Fruit fly (Drosophila melanogaster) whole organism, embryonic: ENCODE measurements around the gene SecCl.

Experiments
- B-H1 ChIP-seq: fragments of 200-800 bp; sonication (Bioruptor generic); IDR thresholded peaks from 3 replicates; pipeline ENCODE4 v1.3.6; 2022; ENCODE audit warnings: missing biosample characterization, missing genetic modification characterization
- CG10366 ChIP-seq: fragments of 200-800 bp; sonication (Bioruptor generic); IDR thresholded peaks from 2 replicates; pipeline ENCODE4 v1.3.6; 2022; ENCODE audit warnings: missing biosample characterization, missing genetic modification characterization
- CG10543 ChIP-seq: fragments of 200-800 bp; sonication (Bioruptor generic); optimal IDR thresholded peaks from 3 replicates; lab custom pipeline; 2017; ENCODE audit warnings: missing biosample characterization, mild to moderate bottlenecking, missing genetic modification characterization, moderate library complexity
- CG10959 ChIP-seq: fragments of 200-800 bp; sonication (Bioruptor generic); IDR thresholded peaks from 2 replicates; pipeline ENCODE4 v1.3.6; 2022; ENCODE audit warnings: missing biosample characterization, missing genetic modification characterization
- CG10979 ChIP-seq: fragments of 200-800 bp; sonication (Bioruptor generic); optimal IDR thresholded peaks from 2 replicates; lab custom pipeline; 2018; ENCODE audit warnings: missing biosample characterization, mild to moderate bottlenecking, missing genetic modification characterization, moderate library complexity
- CG12299 ChIP-seq: fragments of 200-800 bp; sonication (Bioruptor generic); optimal IDR thresholded peaks from 2 replicates; lab custom pipeline; 2018; ENCODE audit warnings: missing biosample characterization, mild to moderate bottlenecking, missing genetic modification characterization
- CG12391 ChIP-seq: fragments of 200-800 bp; sonication (Bioruptor generic); optimal IDR thresholded peaks from 3 replicates; lab custom pipeline; 2018; ENCODE audit warnings: missing biosample characterization, mild to moderate bottlenecking, missing genetic modification characterization, moderate library complexity
- CG12769 ChIP-seq: fragments of 200-800 bp; sonication (Bioruptor generic); optimal IDR thresholded peaks from 2 replicates; lab custom pipeline; 2019; ENCODE audit warnings: missing biosample characterization, mild to moderate bottlenecking, missing genetic modification characterization, moderate library complexity
- CG1529 ChIP-seq: fragments of 200-800 bp; sonication (Bioruptor generic); optimal IDR thresholded peaks from 3 replicates; lab custom pipeline; 2018; ENCODE audit warnings: missing biosample characterization, missing genetic modification characterization
- CG16779 ChIP-seq: fragments of 200-800 bp; sonication (Bioruptor generic); IDR thresholded peaks from 2 replicates; pipeline ENCODE4 v1.3.6; 2022; ENCODE audit warnings: missing biosample characterization, missing genetic modification characterization
- CG17385 ChIP-seq: fragments of 200-800 bp; sonication (Bioruptor generic); optimal IDR thresholded peaks from 3 replicates; lab custom pipeline; 2018; ENCODE audit warnings: missing biosample characterization, mild to moderate bottlenecking, missing genetic modification characterization
- CG1832 ChIP-seq: fragments of 200-800 bp; sonication (Bioruptor generic); optimal IDR thresholded peaks from 2 replicates; lab custom pipeline; 2017; ENCODE audit warnings: missing biosample characterization, mild to moderate bottlenecking, missing genetic modification characterization, inconsistent platforms
- CG2678 ChIP-seq: fragments of 200-800 bp; sonication (Bioruptor generic); optimal IDR thresholded peaks from 3 replicates; lab custom pipeline; 2019; ENCODE audit warnings: missing biosample characterization, mild to moderate bottlenecking, missing genetic modification characterization, moderate library complexity
- CG42726 ChIP-seq: fragments of 200-800 bp; sonication (Bioruptor generic); IDR thresholded peaks from 2 replicates; pipeline ENCODE4 v1.3.6; 2022; ENCODE audit warnings: missing biosample characterization, missing genetic modification characterization; ENCODE audit not compliant: partially characterized antibody
- CG4854 ChIP-seq: fragments of 200-800 bp; sonication (Bioruptor generic); optimal IDR thresholded peaks from 2 replicates; lab custom pipeline; 2016; ENCODE audit warnings: missing biosample characterization, missing genetic modification characterization, inconsistent platforms
- CG5180 ChIP-seq: fragments of 200-800 bp; sonication (Bioruptor generic); optimal IDR thresholded peaks from 3 replicates; lab custom pipeline; 2017; ENCODE audit warnings: missing biosample characterization, missing genetic modification characterization, mild to moderate bottlenecking, moderate library complexity, missing genetic modification reagents
- CG6654 ChIP-seq: fragments of 200-800 bp; sonication (Bioruptor generic); optimal IDR thresholded peaks from 2 replicates; lab custom pipeline; 2017; ENCODE audit warnings: missing biosample characterization, mild to moderate bottlenecking, missing genetic modification characterization
- CG7839 ChIP-seq: fragments of 200-800 bp; sonication (Bioruptor generic); optimal IDR thresholded peaks from 3 replicates; lab custom pipeline; 2018; ENCODE audit warnings: missing biosample characterization, mild to moderate bottlenecking, missing genetic modification characterization, moderate library complexity
- CG8290 ChIP-seq, 3 experiments: fragments of 200-800 bp; sonication (Bioruptor generic); optimal IDR thresholded peaks; 2 replicates each; lab custom pipeline; 2016 to 2019; ENCODE audit warnings: missing biosample characterization in 3 of 3, missing genetic modification characterization in 3 of 3, mild to moderate bottlenecking in 2 of 3, moderate library complexity in 1 of 3
- CG8388 ChIP-seq: fragments of 200-800 bp; sonication (Bioruptor generic); optimal IDR thresholded peaks from 2 replicates; lab custom pipeline; 2019; ENCODE audit warnings: missing biosample characterization, mild to moderate bottlenecking, missing genetic modification characterization, moderate library complexity
- CG9797 ChIP-seq: fragments of 200-800 bp; sonication (Bioruptor generic); optimal IDR thresholded peaks from 3 replicates; lab custom pipeline; 2018; ENCODE audit warnings: missing biosample characterization, mild to moderate bottlenecking, missing genetic modification characterization
- CG9817 ChIP-seq: fragments of 200-800 bp; sonication (Bioruptor generic); optimal IDR thresholded peaks from 2 replicates; lab custom pipeline; 2018; ENCODE audit warnings: missing biosample characterization, mild to moderate bottlenecking, missing genetic modification characterization, moderate library complexity
- Drgx ChIP-seq: fragments of 200-800 bp; sonication (Bioruptor generic); IDR thresholded peaks from 2 replicates; pipeline ENCODE4 v1.3.6; 2022; ENCODE audit warnings: missing biosample characterization, missing genetic modification characterization
- Hmr ChIP-seq: fragments of 200-800 bp; sonication (Bioruptor generic); optimal IDR thresholded peaks from 3 replicates; lab custom pipeline; 2017; ENCODE audit warnings: mild to moderate bottlenecking, missing biosample characterization, missing genetic modification reagents, missing genetic modification characterization
- Hr78 ChIP-seq, 2 experiments: fragments of 200-800 bp in 1 of 2; fragments of >200 bp in 1 of 2; sonication (Bioruptor generic) in 1 of 2; optimal IDR thresholded peaks; 2 replicates each; lab custom pipeline; 2017 to 2019; ENCODE audit warnings: missing biosample characterization in 2 of 2, missing genetic modification characterization in 2 of 2, mild to moderate bottlenecking in 1 of 2, moderate library complexity in 1 of 2
- Mad ChIP-seq: fragments of 200-800 bp; sonication (Bioruptor generic); optimal IDR thresholded peaks from 2 replicates; lab custom pipeline; 2016; ENCODE audit warnings: missing biosample characterization, missing genetic modification characterization
- Med ChIP-seq: fragments of 200-800 bp; sonication (Bioruptor generic); peaks from one replicate; lab custom pipeline; 2016; ENCODE audit warnings: missing biosample characterization, missing genetic modification characterization, mild to moderate bottlenecking, inconsistent platforms, moderate library complexity
- Pdp1 ChIP-seq, 2 experiments: fragments of 200-800 bp; sonication (Bioruptor generic); optimal IDR thresholded peaks; 3 replicates each; lab custom pipeline; 2016; ENCODE audit warnings: missing biosample characterization in 2 of 2, missing genetic modification characterization in 2 of 2, mild to moderate bottlenecking in 1 of 2, moderate library complexity in 1 of 2
- Sry-δ ChIP-seq: fragments of 200-800 bp; sonication (Bioruptor generic); optimal IDR thresholded peaks from 2 replicates; lab custom pipeline; 2016; ENCODE audit warnings: missing biosample characterization, missing genetic modification characterization
- ac ChIP-seq: fragments of 200-800 bp; sonication (Bioruptor generic); optimal IDR thresholded peaks from 3 replicates; lab custom pipeline; 2017; ENCODE audit warnings: missing biosample characterization, mild to moderate bottlenecking, missing genetic modification characterization
- ato ChIP-seq: fragments of 200-800 bp; sonication (Bioruptor generic); IDR thresholded peaks from 2 replicates; pipeline ENCODE4 v1.3.6; 2022; ENCODE audit warnings: missing biosample characterization, missing genetic modification characterization; ENCODE audit not compliant: partially characterized antibody
- corto ChIP-seq: fragments of 200-800 bp; sonication (Bioruptor generic); optimal IDR thresholded peaks from 2 replicates; lab custom pipeline; 2016; ENCODE audit warnings: missing biosample characterization, mild to moderate bottlenecking, missing genetic modification characterization, moderate library complexity
- crol ChIP-seq: fragments of 200-800 bp; sonication (Bioruptor generic); IDR thresholded peaks from 2 replicates; pipeline ENCODE4 v1.3.6; 2022; ENCODE audit warnings: missing biosample characterization, missing genetic modification characterization
- disco-r ChIP-seq: fragments of 200-800 bp; sonication (Bioruptor generic); optimal IDR thresholded peaks from 2 replicates; lab custom pipeline; 2016; ENCODE audit warnings: missing biosample characterization, missing genetic modification characterization
- eve ChIP-seq, 2 experiments: fragments of >200 bp; optimal IDR thresholded peaks; 2 replicates each; lab custom pipeline; 2017; ENCODE audit warnings: missing biosample characterization in 2 of 2, missing genetic modification characterization in 2 of 2
- gem ChIP-seq: fragments of 200-800 bp; sonication (Bioruptor generic); optimal IDR thresholded peaks from 2 replicates; lab custom pipeline; 2019; ENCODE audit warnings: missing biosample characterization, mild to moderate bottlenecking, missing genetic modification characterization, moderate library complexity
- her ChIP-seq: fragments of 200-800 bp; sonication (Bioruptor generic); optimal IDR thresholded peaks from 2 replicates; lab custom pipeline; 2016; ENCODE audit warnings: missing biosample characterization, missing genetic modification characterization
- ind ChIP-seq: fragments of 200-800 bp; sonication (Bioruptor generic); optimal IDR thresholded peaks from 3 replicates; lab custom pipeline; 2016; ENCODE audit warnings: missing biosample characterization, missing genetic modification characterization
- kni ChIP-seq: fragments of 200-800 bp; sonication (Bioruptor generic); optimal IDR thresholded peaks from 3 replicates; lab custom pipeline; 2017; ENCODE audit warnings: mild to moderate bottlenecking, missing biosample characterization, missing genetic modification reagents, missing genetic modification characterization
- pb ChIP-seq: fragments of 200-800 bp; sonication (Bioruptor generic); optimal IDR thresholded peaks from 3 replicates; lab custom pipeline; 2016; ENCODE audit warnings: missing biosample characterization, missing genetic modification characterization
- sd ChIP-seq: fragments of 200-800 bp; sonication (Bioruptor generic); optimal IDR thresholded peaks from 3 replicates; lab custom pipeline; 2018; ENCODE audit warnings: missing biosample characterization, mild to moderate bottlenecking, missing genetic modification characterization, moderate library complexity
- sob ChIP-seq: fragments of 200-800 bp; sonication (Bioruptor generic); IDR thresholded peaks from 2 replicates; pipeline ENCODE4 v1.3.6; 2022; ENCODE audit warnings: missing biosample characterization, missing genetic modification characterization
- trem ChIP-seq: fragments of 200-800 bp; optimal IDR thresholded peaks from 3 replicates; lab custom pipeline; 2019; ENCODE audit warnings: missing biosample characterization, mild to moderate bottlenecking, missing genetic modification characterization, moderate library complexity
- ttk ChIP-seq: fragments of 200-800 bp; sonication (Bioruptor generic); IDR thresholded peaks from 2 replicates; pipeline ENCODE4 v2.1.2; 2022; ENCODE audit warnings: missing biosample characterization, missing genetic modification characterization
- tup ChIP-seq: fragments of 200-800 bp; sonication (Bioruptor generic); optimal IDR thresholded peaks from 2 replicates; lab custom pipeline; 2016; ENCODE audit warnings: missing biosample characterization, mild to moderate bottlenecking, missing genetic modification characterization, moderate library complexity
- vvl ChIP-seq: fragments of 200-800 bp; sonication (Bioruptor generic); IDR thresholded peaks from 2 replicates; pipeline ENCODE4 v1.3.6; 2022; ENCODE audit warnings: missing biosample characterization, missing genetic modification characterization
- wdn ChIP-seq: fragments of 200-800 bp; sonication (Bioruptor generic); IDR thresholded peaks from 2 replicates; pipeline ENCODE4 v1.3.6; 2022; ENCODE audit warnings: missing biosample characterization, missing genetic modification characterization
- zen ChIP-seq: fragments of 200-800 bp; sonication (Bioruptor generic); optimal IDR thresholded peaks from 3 replicates; lab custom pipeline; 2018; ENCODE audit warnings: missing biosample characterization, mild to moderate bottlenecking, missing genetic modification characterization, moderate library complexity
- zf30C ChIP-seq: fragments of 200-800 bp; sonication (Bioruptor generic); optimal IDR thresholded peaks from 3 replicates; lab custom pipeline; 2018; ENCODE audit warnings: missing biosample characterization, mild to moderate bottlenecking, missing genetic modification characterization

Gene SecCl

DNA sequence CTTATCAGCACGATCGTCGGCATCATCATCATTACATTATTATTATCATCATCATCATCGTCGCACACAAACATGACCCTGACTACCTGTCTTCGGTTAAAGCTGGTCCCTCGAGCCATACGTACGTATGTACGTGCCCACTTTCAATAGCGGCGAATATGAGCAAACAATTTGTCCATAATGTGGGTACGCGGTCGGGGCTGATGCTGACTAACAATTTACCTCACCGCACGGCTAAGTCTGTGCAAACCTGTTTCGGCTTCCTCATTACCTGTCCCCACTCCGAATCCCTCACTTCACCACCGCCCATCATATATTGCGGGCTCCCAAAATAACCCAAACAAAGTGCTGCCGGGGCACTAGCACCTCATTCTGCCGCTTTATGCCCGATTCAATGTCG, 39.5 kb upstream of the SecCl start (continued):
- TF ChIP-seq B-H1 (GFP tag; lab: Robert Waterston, UW): no peak
- no peak for TF ChIP-seq CG10959
- TF ChIP-seq kni (GFP tag; lab: Kevin White, UChicago): peak; percentile 15
- peak in 1 of 2 experiments; percentile 4 for TF ChIP-seq Pdp1 (GFP tag; optimal IDR thresholded peaks at IDR 0.05; lab: Kevin White, UChicago)
- TF ChIP-seq Mad (GFP tag; lab: Kevin White, UChicago): no peak
- TF ChIP-seq vvl: peak; percentile 13; the same call in 1 of the 2 replicates
- no peak for TF ChIP-seq CG12299 (tag; lab: Kevin White, UChicago)
- TF ChIP-seq CG10979 (tag; lab: Kevin White, UChicago): no peak
- peak; percentile 81 for TF ChIP-seq crol (GFP tag; lab: Robert Waterston, UW)
- TF ChIP-seq pb: no peak
- 0 out of 2 replicates have a peak, but pooled peaks have one; percentile 9 for TF ChIP-seq CG16779 (GFP tag; lab: Robert Waterston, UW)
- TF ChIP-seq sd: peak; percentile 61
- no peak for TF ChIP-seq Hmr (GFP tag; lab: Kevin White, UChicago)
- peak; percentile 48 for TF ChIP-seq Med (GFP tag; lab: Kevin White, UChicago)
- no peak for TF ChIP-seq zf30C (GFP tag; lab: Kevin White, UChicago)
- TF ChIP-seq Drgx: no peak
- TF ChIP-seq CG6654 (GFP tag; lab: Kevin White, UChicago): no peak
- TF ChIP-seq Hr78 (GFP tag; optimal IDR thresholded peaks at IDR 0.05; lab: Kevin White, UChicago): peak in 1 of 2 experiments; percentile 75
- TF ChIP-seq CG8290 (GFP tag; optimal IDR thresholded peaks at IDR 0.05; lab: Kevin White, UChicago): no peak
- TF ChIP-seq CG8290 (tag; optimal IDR thresholded peaks at IDR 0.05; lab: Kevin White, UChicago): peak in 1 of 2 experiments; percentile 70
- TF ChIP-seq CG12769: peak; percentile 95
- no peak for TF ChIP-seq Sry-δ

DNA sequence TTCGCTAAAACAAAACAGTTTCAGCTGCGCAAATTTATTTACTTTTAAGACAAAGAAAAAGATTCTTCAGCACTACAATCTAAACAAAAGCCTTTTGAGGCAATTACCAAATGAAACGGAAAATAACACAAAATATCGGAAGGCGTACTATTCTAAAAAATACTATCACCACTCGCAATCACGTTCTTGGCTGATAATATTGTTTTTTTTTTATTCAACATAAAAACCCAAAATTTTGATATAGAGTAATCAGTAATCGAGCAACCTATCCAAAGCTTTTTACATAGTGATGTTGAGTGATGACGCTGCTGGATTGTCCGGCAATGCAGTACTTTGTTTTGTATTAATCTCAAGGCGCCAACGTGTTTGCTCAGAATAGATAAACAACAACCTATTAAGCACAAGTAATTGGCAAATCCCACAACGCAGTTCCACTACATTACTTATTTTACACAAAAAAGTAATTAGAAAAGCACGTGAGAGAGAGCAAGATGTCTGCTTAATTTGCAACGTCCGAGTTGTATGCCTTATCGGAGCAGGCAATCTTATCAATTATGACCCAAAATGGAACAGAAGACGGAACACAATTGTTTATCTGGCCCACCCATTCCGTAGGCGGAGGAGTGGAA, 38.9 kb upstream of the SecCl start:
- TF ChIP-seq her (GFP tag; lab: Kevin White, UChicago) (no peak), eve (GFP tag; optimal IDR thresholded peaks at IDR 0.05; lab: Kevin White, UChicago) (no peak), CG8388 (no peak), wdn (no peak), CG1529 (GFP tag; lab: Kevin White, UChicago) (no peak), CG9797 (GFP tag; lab: Kevin White, UChicago) (no peak), sob (GFP tag; lab: Robert Waterston, UW) (no peak), CG7839 (tag; lab: Kevin White, UChicago) (peak; percentile 21), zen (tag; lab: Kevin White, UChicago) (no peak), CG17385 (GFP tag; lab: Kevin White, UChicago) (peak; percentile 1), CG12391 (tag; lab: Kevin White, UChicago) (no peak), CG10543 (GFP tag; lab: Kevin White, UChicago) (no peak), CG10366 (no peak), CG1832 (GFP tag; lab: Kevin White, UChicago) (no peak), ttk (GFP tag; lab: Robert Waterston, UW) (no peak), trem (tag; lab: Kevin White, UChicago) (no peak), ato (GFP tag; lab: Robert Waterston, UW) (no peak), CG5180 (no peak), disco-r (no peak), CG2678 (tag; lab: Kevin White, UChicago) (peak; percentile 15), ind (GFP tag; lab: Kevin White, UChicago) (no peak), tup (GFP tag; lab: Kevin White, UChicago) (no peak), Hmr (GFP tag; lab: Kevin White, UChicago) (peak; percentile 49), CG4854 (GFP tag; lab: Kevin White, UChicago) (no peak), CG42726 (GFP tag; lab: Robert Waterston, UW) (no peak), CG9817 (tag; lab: Kevin White, UChicago) (peak; percentile 5), gem (peak; percentile 34), ac (no peak), corto (GFP tag; lab: Kevin White, UChicago) (no peak)
